Worm (Caenorhabditis elegans): ENCODE measurements around the gene fbxa-76.

The fbxa-76 gene

DNA sequence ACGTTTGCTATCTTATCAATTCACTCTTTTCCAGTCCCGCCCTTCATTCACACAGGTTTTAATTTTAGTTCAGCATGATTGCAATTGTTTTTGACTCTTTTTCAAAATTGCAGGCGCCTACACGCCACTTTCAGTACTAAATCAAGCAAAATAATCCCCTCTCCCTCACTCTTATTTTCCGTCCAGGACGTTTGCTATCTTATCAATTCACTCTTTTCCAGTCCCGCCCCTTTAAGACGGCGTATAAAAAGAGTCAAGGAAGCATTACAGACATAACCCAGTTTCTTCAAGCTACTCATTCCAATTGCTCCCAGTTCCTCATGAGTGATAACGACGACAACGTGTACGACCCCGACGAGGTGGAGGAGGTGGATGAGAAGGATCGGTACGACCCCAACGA is 34.3 kb downstream of the fbxa-76 start, which contains the start of gene Y119D3B.21:
TSS of gene Y119D3B.21 (plus strand) at position 321 of the 400 bp plus-strand sequence.
- TF ChIP-seq unc-62 (GFP tag; optimal IDR thresholded peaks at IDR 0.05): no peak

DNA sequence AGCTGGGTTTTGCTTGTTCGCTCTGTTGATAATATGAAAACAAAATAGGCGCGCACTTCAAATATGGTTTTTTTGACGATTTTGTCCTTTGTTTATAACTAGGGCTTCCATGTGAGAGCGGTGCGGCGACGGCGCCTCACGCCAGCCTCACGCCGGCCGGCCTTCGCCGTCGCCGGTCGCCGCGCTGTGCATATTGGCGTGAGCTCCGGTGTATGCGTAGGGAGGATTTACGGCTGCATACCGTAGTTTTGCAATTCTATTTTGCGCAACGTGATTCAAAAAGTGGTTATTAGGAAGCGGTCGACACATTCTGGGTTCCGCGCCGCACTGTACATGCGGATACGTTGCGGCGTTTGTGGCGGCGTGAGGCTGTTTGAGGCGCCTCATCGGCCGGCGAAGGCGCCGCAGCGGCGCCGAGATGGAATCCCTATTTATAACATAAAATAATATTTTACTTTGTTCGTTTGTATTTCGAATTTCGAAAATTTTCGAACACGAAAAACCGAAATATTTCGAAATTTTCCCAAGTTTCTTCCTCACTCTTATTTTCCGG is 34.8 kb downstream of the fbxa-76 start:
- TF ChIP-seq unc-62 (GFP tag; optimal IDR thresholded peaks at IDR 0.05): no peak

DNA sequence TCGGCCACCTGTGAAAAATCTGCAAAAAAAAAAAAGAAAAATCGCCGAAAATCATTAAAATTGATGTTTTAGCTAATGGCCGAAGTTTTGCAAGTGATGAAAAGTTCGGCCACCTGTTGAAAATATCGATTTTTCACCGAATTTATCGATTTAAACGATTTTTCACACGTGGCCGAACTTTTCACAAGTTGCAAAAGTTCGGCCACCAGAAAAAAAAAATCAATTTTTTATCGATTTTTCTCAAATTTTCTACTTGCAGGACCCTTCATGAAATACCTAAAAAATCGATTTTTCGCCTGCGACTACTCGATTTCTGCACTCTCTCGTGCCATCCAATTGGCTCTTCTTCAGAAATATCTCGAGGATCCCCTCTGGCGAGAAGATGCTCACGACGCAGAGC is 38.3 kb downstream of the fbxa-76 start:
- no peak for TF ChIP-seq unc-62 (GFP tag; optimal IDR thresholded peaks at IDR 0.05)

DNA sequence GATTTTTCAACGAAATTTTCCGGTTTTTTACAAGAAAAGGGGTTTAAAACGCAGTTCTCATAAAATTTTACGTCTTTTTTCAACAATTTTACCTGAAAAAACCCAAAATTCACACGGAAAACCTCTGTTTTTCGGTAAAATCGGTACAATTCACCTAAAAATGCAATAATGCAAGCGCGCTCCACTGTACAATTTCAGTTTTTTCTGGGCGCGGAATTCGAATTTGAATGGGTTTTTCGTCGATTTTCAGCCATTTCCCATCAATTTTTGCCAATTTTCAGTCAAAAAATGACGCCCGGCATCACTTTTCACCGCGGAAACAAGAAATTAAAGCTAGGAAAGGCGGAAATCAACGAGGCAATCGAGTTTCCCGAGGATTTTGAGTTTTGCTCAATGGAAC is 41.1 kb downstream of the fbxa-76 start, which contains the start of gene orc-3:
TSS of gene orc-3 (plus strand) at position 282 of the 400 bp plus-strand sequence.
- TF ChIP-seq unc-62 (GFP tag; optimal IDR thresholded peaks at IDR 0.05): no peak

DNA sequence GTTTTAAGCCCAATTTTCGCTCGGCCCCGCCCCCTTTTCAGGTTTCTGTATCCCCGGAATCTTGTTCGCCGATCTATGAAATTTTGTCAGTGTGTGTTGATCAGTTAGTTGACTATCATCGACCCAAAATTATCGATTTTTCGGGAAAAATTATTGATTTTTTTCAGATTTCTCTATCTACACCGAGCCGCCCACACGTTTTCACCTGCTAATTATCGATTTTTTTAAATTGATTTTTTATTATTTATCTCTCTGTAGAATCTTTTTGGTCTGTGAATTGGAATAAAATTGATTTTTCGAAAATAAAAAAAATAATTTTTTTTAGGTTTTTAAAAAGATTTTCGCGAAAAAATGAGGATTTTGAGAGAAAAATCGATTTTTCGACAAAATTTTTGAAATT is 41.9 kb downstream of the fbxa-76 start:
- TF ChIP-seq unc-62 (GFP tag; optimal IDR thresholded peaks at IDR 0.05): no peak

DNA sequence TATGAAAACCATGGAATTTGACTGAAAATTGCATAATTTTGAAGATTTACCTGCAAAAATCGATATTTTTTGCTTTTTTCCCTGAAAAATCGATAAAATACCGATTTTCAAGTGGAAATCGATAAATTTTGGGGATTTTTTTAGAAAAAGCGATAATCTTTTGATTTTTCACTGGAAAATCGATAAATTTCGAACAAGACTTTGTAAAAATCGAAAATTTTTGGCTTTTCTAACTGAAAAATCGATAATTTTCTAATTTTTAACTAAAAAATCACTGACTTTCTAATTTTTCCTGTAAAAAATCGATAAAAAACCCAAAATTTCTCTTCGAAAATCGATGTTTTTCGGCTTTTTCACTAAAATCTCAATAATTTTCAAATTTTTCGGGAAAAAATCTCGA is 42.6 kb downstream of the fbxa-76 start:
- no peak for TF ChIP-seq unc-62 (GFP tag; optimal IDR thresholded peaks at IDR 0.05)

DNA sequence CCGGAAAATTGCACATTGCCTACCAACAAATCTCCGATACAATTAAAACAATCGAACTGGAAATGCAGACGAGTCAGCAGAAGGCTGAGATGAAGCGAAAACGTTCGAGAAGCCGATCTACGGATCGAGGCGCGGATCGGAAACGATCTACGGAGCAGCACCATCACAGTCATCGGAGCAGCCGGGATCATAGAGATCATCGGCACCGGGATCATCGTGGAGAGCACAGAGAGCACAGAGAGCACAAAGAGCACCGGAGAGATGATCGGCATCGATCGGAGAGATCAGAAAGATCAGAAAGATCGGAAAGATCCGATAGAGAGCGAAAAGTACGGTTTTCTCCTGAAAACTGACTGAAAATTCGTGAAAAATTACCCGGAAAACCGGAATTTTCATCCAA is 43.5 kb downstream of the fbxa-76 start:
- no peak for TF ChIP-seq unc-62 (GFP tag; optimal IDR thresholded peaks at IDR 0.05)

DNA sequence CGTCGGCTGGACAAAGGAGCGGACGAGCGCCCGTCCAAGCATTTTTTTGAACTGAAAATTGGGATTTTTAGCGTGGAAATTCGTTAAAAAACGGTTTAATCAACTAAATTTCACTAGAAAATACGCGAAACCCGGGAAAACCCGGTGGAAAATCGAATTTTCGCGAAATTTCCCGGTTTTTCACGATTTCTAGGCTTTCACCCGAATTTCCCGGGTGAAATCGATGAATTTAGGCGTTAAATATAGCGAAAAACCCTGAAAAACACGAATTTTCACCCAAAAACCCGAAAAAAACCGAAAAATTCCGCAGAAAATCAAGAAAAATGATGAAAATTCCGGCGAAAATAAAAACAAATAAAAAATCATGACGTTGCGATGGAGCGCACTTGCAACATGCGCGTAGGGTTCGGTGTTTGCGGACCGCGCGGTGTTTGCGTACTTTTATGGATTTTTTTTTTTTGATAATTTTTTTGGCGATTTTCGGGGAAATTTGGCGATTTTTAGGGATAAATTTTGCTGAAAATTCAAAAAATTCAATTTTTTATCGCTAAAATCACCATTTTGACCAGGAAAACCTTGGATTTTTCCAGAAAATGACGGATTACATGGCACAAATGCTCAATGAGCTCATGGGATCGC is 46.9 kb downstream of the fbxa-76 start, which contains the start of the genes mrpl-45 and Y119D3B.12:
TSS of gene mrpl-45 (minus strand) at position 51 of the 639 bp plus-strand sequence.
TSS of gene Y119D3B.12 (plus strand) at position 589 of the 639 bp plus-strand sequence.
- TF ChIP-seq unc-62 (GFP tag; optimal IDR thresholded peaks at IDR 0.05): no peak
